Worm (Caenorhabditis elegans) whole organism, L1 larva: ENCODE results near the gene syx-18.

Source experiments
- C04F5.9 ChIP-seq: sonication (generic microtip); optimal IDR thresholded peaks from 2 replicates; lab custom pipeline; 2016; ENCODE audit warnings: missing genetic modification characterization, missing compliant biosample characterization
- C34B4.2 ChIP-seq: sonication (generic microtip); optimal IDR thresholded peaks from 2 replicates; lab custom pipeline; 2017; ENCODE audit warnings: mild to moderate bottlenecking, missing genetic modification characterization, missing compliant biosample characterization
- Y116A8C.19 ChIP-seq: sonication (generic microtip); optimal IDR thresholded peaks from 2 replicates; lab custom pipeline; 2016; ENCODE audit warnings: missing compliant biosample characterization, missing genetic modification characterization, borderline replicate concordance
- alr-1 ChIP-seq: fragments of 200-800 bp; sonication (Bioruptor generic); optimal IDR thresholded peaks from 2 replicates; lab custom pipeline; 2018; ENCODE audit warnings: borderline replicate concordance, mild to moderate bottlenecking, missing genetic modification characterization, missing compliant biosample characterization
- ceh-90 ChIP-seq: sonication (generic microtip); optimal IDR thresholded peaks from 2 replicates; lab custom pipeline; 2016; ENCODE audit warnings: missing genetic modification characterization, missing compliant biosample characterization
- ces-1 ChIP-seq: fragments of 150-350 bp; optimal IDR thresholded peaks from 2 replicates; lab custom pipeline; 2014; ENCODE audit warnings: missing biosample characterization, missing genetic modification reagents, missing genetic modification characterization
- dpl-1 ChIP-seq, 3 experiments: fragments of 150-350 bp in 2 of 3; sonication (generic microtip) in 1 of 3; optimal IDR thresholded peaks; 2 replicates each; lab custom pipeline; 2014 to 2017; ENCODE audit warnings: missing biosample characterization in 3 of 3, missing genetic modification characterization in 3 of 3, missing genetic modification reagents in 3 of 3
- dsc-1 ChIP-seq: sonication (generic microtip); optimal IDR thresholded peaks from 2 replicates; lab custom pipeline; 2016; ENCODE audit warnings: mild to moderate bottlenecking, missing genetic modification characterization, missing compliant biosample characterization
- efl-1 ChIP-seq, 4 experiments: fragments of 150-350 bp; optimal IDR thresholded peaks in 3 of 4; peaks in 1 of 4; 1 replicate in 1 of 4; 2 replicates in 3 of 4; lab custom pipeline; 2014; ENCODE audit warnings: missing biosample characterization in 2 of 4, missing genetic modification characterization in 2 of 4, missing genetic modification reagents in 2 of 4
- efl-3 ChIP-seq: fragments of 200-800 bp; sonication (Bioruptor generic); optimal IDR thresholded peaks from 2 replicates; lab custom pipeline; 2018; ENCODE audit warnings: mild to moderate bottlenecking, missing genetic modification characterization, missing compliant biosample characterization
- elt-2 ChIP-seq: sonication (generic microtip); optimal IDR thresholded peaks from 2 replicates; lab custom pipeline; 2016; ENCODE audit warnings: missing genetic modification characterization, mild to moderate bottlenecking, inconsistent platforms, missing compliant biosample characterization, missing genetic modification reagents
- ets-5 ChIP-seq: fragments of 200-800 bp; sonication (Bioruptor generic); IDR thresholded peaks from 2 replicates; pipeline ENCODE4 v1.3.6; 2022; ENCODE audit warnings: missing genetic modification characterization, missing compliant biosample characterization
- fkh-10 ChIP-seq: sonication (generic microtip); optimal IDR thresholded peaks from 2 replicates; lab custom pipeline; 2017; ENCODE audit warnings: missing biosample characterization, missing genetic modification reagents, missing genetic modification characterization
- fos-1 ChIP-seq: fragments of 150-350 bp; optimal IDR thresholded peaks from 2 replicates; lab custom pipeline; 2014; ENCODE audit warnings: missing biosample characterization, missing genetic modification characterization
- isw-1 ChIP-seq: fragments of 200-800 bp; sonication (Bioruptor generic); IDR thresholded peaks from 2 replicates; pipeline ENCODE4 v1.3.6; 2022; ENCODE audit warnings: missing genetic modification characterization, missing compliant biosample characterization
- jun-1 ChIP-seq: fragments of 150-350 bp; optimal IDR thresholded peaks from 2 replicates; lab custom pipeline; 2014; ENCODE audit warnings: missing biosample characterization, missing genetic modification reagents, missing genetic modification characterization
- lin-13 ChIP-seq: fragments of 150-350 bp; optimal IDR thresholded peaks from 2 replicates; lab custom pipeline; 2014; ENCODE audit warnings: missing biosample characterization, missing genetic modification reagents, missing genetic modification characterization
- lin-15B ChIP-seq: fragments of 150-350 bp; sonication (generic microtip); optimal IDR thresholded peaks from 3 replicates; lab custom pipeline; 2014; ENCODE audit warnings: missing biosample characterization, missing genetic modification characterization
- mef-2 ChIP-seq: fragments of 150-350 bp; optimal IDR thresholded peaks from 2 replicates; lab custom pipeline; 2014; ENCODE audit warnings: missing biosample characterization, missing genetic modification characterization
- nhr-11 ChIP-seq: fragments of 150-350 bp; optimal IDR thresholded peaks from 2 replicates; lab custom pipeline; 2014; ENCODE audit warnings: missing biosample characterization, missing genetic modification characterization
- nhr-12 ChIP-seq: sonication (generic microtip); optimal IDR thresholded peaks from 2 replicates; lab custom pipeline; 2017; ENCODE audit warnings: missing biosample characterization, missing genetic modification characterization
- nhr-77 ChIP-seq: fragments of 150-350 bp; optimal IDR thresholded peaks from 2 replicates; lab custom pipeline; 2014; ENCODE audit warnings: missing biosample characterization, missing genetic modification characterization
- nhr-84 ChIP-seq: sonication (generic microtip); optimal IDR thresholded peaks from 2 replicates; lab custom pipeline; 2017; ENCODE audit warnings: missing biosample characterization, missing genetic modification characterization
- nhr-85 ChIP-seq: sonication (generic microtip); peaks from one replicate; lab custom pipeline; 2016; ENCODE audit warnings: missing genetic modification characterization, inconsistent platforms, missing compliant biosample characterization
- pqm-1 ChIP-seq: sonication (generic microtip); optimal IDR thresholded peaks from 3 replicates; lab custom pipeline; 2017; ENCODE audit warnings: missing biosample characterization, missing genetic modification characterization
- skn-1 ChIP-seq: fragments of 150-350 bp; optimal IDR thresholded peaks from 2 replicates; lab custom pipeline; 2014; ENCODE audit warnings: missing biosample characterization, missing genetic modification characterization
- snpc-4 ChIP-seq: fragments of 150-350 bp; optimal IDR thresholded peaks from 2 replicates; lab custom pipeline; 2014; ENCODE audit warnings: missing biosample characterization, missing genetic modification characterization
- snu-23 ChIP-seq: sonication (generic microtip); optimal IDR thresholded peaks from 2 replicates; lab custom pipeline; 2016; ENCODE audit warnings: missing genetic modification characterization, missing compliant biosample characterization
- sox-4 ChIP-seq: sonication (generic microtip); optimal IDR thresholded peaks from 2 replicates; lab custom pipeline; 2016; ENCODE audit warnings: missing genetic modification characterization, missing compliant biosample characterization
- tbx-2 ChIP-seq: sonication (generic microtip); optimal IDR thresholded peaks from 2 replicates; lab custom pipeline; 2016; ENCODE audit warnings: missing genetic modification characterization, missing compliant biosample characterization
- tlp-1 ChIP-seq: fragments of 150-350 bp; optimal IDR thresholded peaks from 2 replicates; lab custom pipeline; 2014; ENCODE audit warnings: missing biosample characterization, missing genetic modification characterization
- unc-130 ChIP-seq: fragments of 150-350 bp; optimal IDR thresholded peaks from 2 replicates; lab custom pipeline; 2017; ENCODE audit warnings: missing biosample characterization, missing genetic modification characterization, inconsistent platforms
- unc-62 ChIP-seq: fragments of 150-350 bp; optimal IDR thresholded peaks from 2 replicates; lab custom pipeline; 2014; ENCODE audit warnings: missing biosample characterization, missing genetic modification reagents, missing genetic modification characterization
- unc-86 ChIP-seq: sonication (generic microtip); optimal IDR thresholded peaks from 2 replicates; lab custom pipeline; 2016; ENCODE audit warnings: missing genetic modification characterization, missing compliant biosample characterization
- zag-1 ChIP-seq: fragments of 150-350 bp; optimal IDR thresholded peaks from 2 replicates; lab custom pipeline; 2014; ENCODE audit warnings: missing biosample characterization, missing genetic modification characterization
- zip-4 ChIP-seq: fragments of 200-800 bp; sonication (Bioruptor generic); optimal IDR thresholded peaks from 2 replicates; lab custom pipeline; 2018; ENCODE audit warnings: mild to moderate bottlenecking, missing genetic modification characterization, moderate library complexity, missing compliant biosample characterization
- ztf-11 ChIP-seq, 2 experiments: sonication (generic microtip); optimal IDR thresholded peaks; 2 replicates each; lab custom pipeline; 2016 to 2017; ENCODE audit warnings: missing genetic modification characterization in 2 of 2, missing biosample characterization in 1 of 2, missing compliant biosample characterization in 1 of 2

The syx-18 gene

DNA sequence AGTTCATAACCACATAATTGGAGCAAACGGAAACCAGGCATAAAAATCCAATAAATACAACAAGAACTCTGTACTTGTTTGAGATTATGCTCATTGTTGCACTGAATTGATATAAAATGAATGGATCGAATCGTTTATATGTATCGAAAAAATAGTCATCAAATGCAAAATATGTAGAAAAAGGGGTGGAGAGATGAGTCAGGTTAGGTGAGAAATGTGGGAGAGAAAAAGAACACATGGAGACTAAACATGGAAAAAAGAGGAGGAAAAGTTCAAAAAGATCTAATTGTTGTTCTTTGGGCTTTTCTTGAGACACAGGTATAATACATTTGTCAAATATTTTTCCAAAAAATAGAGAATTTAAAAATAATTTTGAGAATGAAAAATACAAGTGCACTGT lies 33.1 kb upstream of the syx-18 start, which contains the start of gene K11G9.5:
TSS of gene K11G9.5 (minus strand) at position 101 of the 400 bp plus-strand sequence.
- TF ChIP-seq skn-1 (no peak), efl-1 (optimal IDR thresholded peaks at IDR 0.05; lab: Kevin White, UChicago) (no peak), efl-1 (GFP tag; optimal IDR thresholded peaks at IDR 0.05 in 1 of 2; lab: Kevin White, UChicago) (peak in 1 of 2 experiments; percentile 52)

DNA sequence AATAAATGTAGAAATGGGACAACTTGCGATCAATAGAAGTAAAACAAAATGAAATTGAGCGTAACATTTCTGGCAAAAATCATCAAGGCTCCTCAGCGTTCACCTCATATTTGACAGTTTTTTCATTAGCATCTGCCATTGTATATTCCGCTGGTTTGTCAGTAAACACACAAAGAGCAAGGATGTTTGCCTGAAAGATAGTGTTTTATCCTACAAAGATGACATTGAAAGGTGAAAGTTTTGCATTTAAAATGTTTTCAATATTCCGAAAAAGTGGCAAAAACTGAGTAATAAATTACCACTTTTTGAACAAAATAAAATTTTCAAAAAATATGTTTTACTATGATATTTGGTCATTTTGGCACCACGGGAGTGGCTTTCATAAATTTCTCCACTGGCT lies 30.7 kb upstream of the syx-18 start:
- TF ChIP-seq nhr-84 (tag; lab: Kevin White, UChicago), result no peak
- TF ChIP-seq nhr-12 (tag; lab: Kevin White, UChicago), result no peak
- no peak for TF ChIP-seq fkh-10
- no peak for TF ChIP-seq lin-13
- TF ChIP-seq, all 84 proteins: peak for 0

DNA sequence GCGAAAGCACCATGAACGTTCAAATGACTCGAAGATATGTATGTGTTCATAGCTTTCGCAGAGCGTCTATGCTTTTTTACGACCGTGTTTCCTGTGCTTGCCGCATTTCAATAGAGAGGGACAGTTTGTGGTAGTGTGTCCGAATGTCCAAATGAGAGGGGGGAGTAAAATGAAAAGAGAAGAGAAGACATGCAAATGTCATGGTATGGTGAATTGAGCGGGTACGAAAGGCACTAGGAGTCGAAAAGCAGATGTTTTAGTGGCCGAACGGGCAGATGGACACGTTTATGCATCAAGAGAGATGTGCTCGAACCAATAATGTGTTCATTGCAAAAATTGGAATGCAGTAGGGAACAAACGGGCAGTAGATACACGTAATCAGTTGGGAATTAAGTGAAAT lies 30.2 kb upstream of the syx-18 start:
- TF ChIP-seq mef-2 (no peak), lin-15B (tag; lab: Kevin White, UChicago) (no peak), ztf-11 (tag; optimal IDR thresholded peaks at IDR 0.05; lab: Kevin White, UChicago) (no peak), dpl-1 (GFP tag; optimal IDR thresholded peaks at IDR 0.05; lab: Kevin White, UChicago) (no peak), snu-23 (no peak), efl-1 (optimal IDR thresholded peaks at IDR 0.05; lab: Kevin White, UChicago) (no peak), efl-1 (GFP tag; optimal IDR thresholded peaks at IDR 0.05 in 1 of 2; lab: Kevin White, UChicago) (no peak), sox-4 (no peak), ets-5 (GFP tag; lab: Robert Waterston, UW) (no peak), zip-4 (GFP tag; lab: Kevin White, UChicago) (no peak)
- TF ChIP-seq, all 84 proteins: peak for 0

DNA sequence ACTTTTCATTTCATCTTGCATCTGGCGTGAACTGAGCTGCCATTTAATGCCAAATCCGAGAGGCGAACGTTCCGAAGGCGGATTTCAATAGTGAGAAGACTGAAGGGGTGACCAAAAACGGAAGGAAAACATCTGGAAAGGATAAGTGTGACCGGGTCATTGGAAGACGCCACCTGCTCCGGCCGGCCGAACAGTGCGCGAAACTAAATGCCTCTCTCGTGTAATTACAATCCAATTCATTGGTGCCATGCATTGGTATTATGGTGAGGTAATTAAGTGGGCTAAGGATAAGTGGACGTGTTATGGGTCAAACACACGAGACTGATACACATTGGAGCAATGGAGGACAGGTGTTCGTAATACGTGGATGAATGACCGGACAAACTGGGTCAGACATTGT lies 29.3 kb upstream of the syx-18 start:
- TF ChIP-seq Y116A8C.19 (tag; lab: Kevin White, UChicago) (no peak), efl-1 (optimal IDR thresholded peaks at IDR 0.05; lab: Kevin White, UChicago) (no peak), efl-1 (GFP tag; optimal IDR thresholded peaks at IDR 0.05 in 1 of 2; lab: Kevin White, UChicago) (peak in 1 of 2 experiments; percentile 62), lin-15B (tag; lab: Kevin White, UChicago) (no peak)

DNA sequence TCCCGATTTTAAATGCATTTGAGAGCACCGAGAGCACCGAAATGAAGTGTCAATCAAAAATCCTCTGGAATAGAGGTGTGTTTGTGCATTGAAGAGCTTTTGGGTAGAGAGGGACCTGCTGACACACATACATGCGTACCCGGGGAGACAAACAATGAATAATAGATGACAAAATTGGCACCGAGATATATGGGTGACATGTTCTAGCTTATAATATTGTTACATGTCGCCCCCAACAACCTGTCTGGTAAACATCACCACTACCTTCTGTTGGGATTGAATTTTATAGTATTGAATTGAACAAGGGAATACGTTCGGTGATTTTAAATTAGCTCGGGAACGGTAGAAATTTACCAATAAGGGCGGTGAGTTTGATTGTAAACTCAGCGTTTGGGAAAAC lies 28.5 kb upstream of the syx-18 start:
- TF ChIP-seq fos-1 (tag; lab: Kevin White, UChicago) (no peak), pqm-1 (no peak), dsc-1 (tag; lab: Kevin White, UChicago) (no peak), tbx-2 (tag; lab: Kevin White, UChicago) (no peak), ces-1 (no peak), efl-3 (GFP tag; lab: Kevin White, UChicago) (no peak), unc-62 (no peak), C34B4.2 (tag; lab: Kevin White, UChicago) (no peak), elt-2 (no peak), tlp-1 (tag; lab: Kevin White, UChicago) (no peak), nhr-11 (tag; lab: Kevin White, UChicago) (no peak), isw-1 (no peak), alr-1 (tag; lab: Kevin White, UChicago) (no peak), nhr-77 (tag; lab: Kevin White, UChicago) (no peak), Y116A8C.19 (tag; lab: Kevin White, UChicago) (no peak), jun-1 (tag; lab: Kevin White, UChicago) (no peak), zag-1 (no peak), unc-130 (tag; lab: Kevin White, UChicago) (no peak)

DNA sequence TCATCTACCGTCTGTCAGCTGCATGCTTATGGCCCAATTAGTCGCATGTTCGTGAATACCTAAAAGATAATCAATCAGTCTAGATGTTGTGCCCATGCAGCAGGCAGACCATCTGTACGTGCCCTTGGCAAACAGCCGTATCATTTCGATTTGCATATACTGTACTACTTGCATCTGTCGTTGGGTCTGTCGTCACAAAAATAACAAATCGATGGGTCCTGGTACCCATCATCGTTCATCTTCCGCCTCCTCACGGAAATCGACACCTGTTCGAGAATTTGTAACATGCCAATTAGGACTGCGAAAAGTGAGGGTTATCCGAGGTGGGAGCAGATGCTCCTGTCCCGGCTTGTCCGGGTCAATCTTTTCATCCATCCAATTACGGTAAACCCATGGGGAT lies 28.0 kb upstream of the syx-18 start:
- TF ChIP-seq nhr-85 (tag; lab: Kevin White, UChicago) (no peak), snpc-4 (no peak), ces-1 (no peak), tbx-2 (tag; lab: Kevin White, UChicago) (peak; percentile 51), ceh-90 (tag; lab: Kevin White, UChicago) (no peak), unc-86 (tag; lab: Kevin White, UChicago) (peak; percentile 29), C04F5.9 (tag; lab: Kevin White, UChicago) (no peak), ztf-11 (tag; optimal IDR thresholded peaks at IDR 0.05; lab: Kevin White, UChicago) (peak in 1 of 2 experiments; percentile 84)
